Worm (Caenorhabditis elegans) whole organism, L4 larva: Measurements from ENCODE around the gene prk-1.
A peak's percentile ranks its signal among the peaks of the same experiment; 100 is the strongest.

Experiments used
- F37D6.2 ChIP-seq: sonication (generic microtip); optimal IDR thresholded peaks from 2 replicates; lab custom pipeline; 2016; ENCODE audit warnings: mild to moderate bottlenecking, missing genetic modification characterization, missing compliant biosample characterization
- F44E2.7 ChIP-seq: fragments of 200-800 bp; sonication (Bioruptor generic); IDR thresholded peaks from 2 replicates; pipeline ENCODE4 v2.1.2; 2022; ENCODE audit warnings: missing genetic modification characterization, missing compliant biosample characterization
- F49E8.2 ChIP-seq: sonication (generic microtip); optimal IDR thresholded peaks from 2 replicates; lab custom pipeline; 2016; ENCODE audit warnings: missing compliant biosample characterization, mild to moderate bottlenecking, missing genetic modification characterization, borderline replicate concordance
- R02D3.7 ChIP-seq: fragments of 150-350 bp; sonication (generic microtip); optimal IDR thresholded peaks from 3 replicates; lab custom pipeline; 2014; ENCODE audit warnings: missing biosample characterization, missing genetic modification characterization
- T20F7.1 ChIP-seq: fragments of 200-800 bp; sonication (Bioruptor generic); optimal IDR thresholded peaks from 2 replicates; lab custom pipeline; 2018; ENCODE audit warnings: mild to moderate bottlenecking, missing genetic modification characterization, missing compliant biosample characterization
- T26A8.4 ChIP-seq: fragments of 200-800 bp; sonication (Bioruptor generic); IDR thresholded peaks from 2 replicates; pipeline ENCODE4 v1.3.6; 2022; ENCODE audit warnings: missing genetic modification characterization, missing compliant biosample characterization
- Y48G9A.11 ChIP-seq: fragments of 200-800 bp; sonication (Bioruptor generic); IDR thresholded peaks from 2 replicates; pipeline ENCODE4 v1.3.6; 2022; ENCODE audit warnings: missing genetic modification reagents, missing genetic modification characterization, missing compliant biosample characterization
- Y5F2A.4 ChIP-seq: fragments of 200-800 bp; sonication (Bioruptor generic); optimal IDR thresholded peaks from 2 replicates; lab custom pipeline; 2018; ENCODE audit warnings: mild to moderate bottlenecking, missing genetic modification characterization, missing compliant biosample characterization
- Y75B8A.6 ChIP-seq: fragments of 200-800 bp; sonication (Bioruptor generic); IDR thresholded peaks from 2 replicates; pipeline ENCODE4 v1.3.6; 2022; ENCODE audit warnings: missing genetic modification reagents, missing genetic modification characterization, missing compliant biosample characterization
- ZK337.2 ChIP-seq: fragments of 200-800 bp; sonication (Bioruptor generic); IDR thresholded peaks from 2 replicates; pipeline ENCODE4 v1.3.6; 2022; ENCODE audit warnings: missing genetic modification reagents, missing genetic modification characterization, missing compliant biosample characterization
- ZK546.5 ChIP-seq, 2 experiments: sonication (generic microtip); optimal IDR thresholded peaks; 2 replicates each; lab custom pipeline; 2017; ENCODE audit warnings: missing biosample characterization in 2 of 2, missing genetic modification characterization in 2 of 2
- aha-1 ChIP-seq: fragments of 150-350 bp; peaks from one replicate; lab custom pipeline; 2014; ENCODE audit warnings: missing biosample characterization, missing genetic modification characterization
- arid-1 ChIP-seq: fragments of 200-800 bp; sonication (Bioruptor generic); conservative IDR thresholded peaks from 2 replicates; pipeline ENCODE4 v1.3.6; 2022; ENCODE audit warnings: missing genetic modification reagents, missing genetic modification characterization, missing compliant biosample characterization
- ceh-28 ChIP-seq: fragments of 150-350 bp; optimal IDR thresholded peaks from 2 replicates; lab custom pipeline; 2014; ENCODE audit warnings: missing biosample characterization, missing genetic modification reagents, missing genetic modification characterization
- ceh-62 ChIP-seq: sonication (generic microtip); optimal IDR thresholded peaks from 2 replicates; lab custom pipeline; 2017; ENCODE audit warnings: missing biosample characterization, missing genetic modification characterization
- ces-1 ChIP-seq: fragments of 150-350 bp; sonication (generic microtip); optimal IDR thresholded peaks from 4 replicates; lab custom pipeline; 2014; ENCODE audit warnings: missing biosample characterization, missing genetic modification reagents, missing genetic modification characterization
- cey-2 ChIP-seq: sonication (generic microtip); optimal IDR thresholded peaks from 3 replicates; lab custom pipeline; 2017; ENCODE audit warnings: missing genetic modification characterization, mild to moderate bottlenecking, missing compliant biosample characterization, antibody characterized with exemption, borderline replicate concordance; ENCODE audit not compliant: insufficient read depth
- daf-12 ChIP-seq: fragments of 150-350 bp; optimal IDR thresholded peaks from 2 replicates; lab custom pipeline; 2014; ENCODE audit warnings: missing biosample characterization, missing genetic modification reagents, missing genetic modification characterization
- daf-16 ChIP-seq, 3 experiments: sonication (generic microtip); optimal IDR thresholded peaks; 2 replicates each; lab custom pipeline; 2016 to 2017; ENCODE audit warnings: missing genetic modification characterization in 3 of 3, missing genetic modification reagents in 3 of 3, mild to moderate bottlenecking in 2 of 3, missing compliant biosample characterization in 2 of 3, missing biosample characterization in 1 of 3, moderate library complexity in 1 of 3
- daf-8 ChIP-seq: fragments of 200-800 bp; sonication (Bioruptor generic); IDR thresholded peaks from 2 replicates; pipeline ENCODE4 v1.3.6; 2022; ENCODE audit warnings: missing genetic modification characterization, missing compliant biosample characterization
- dmd-8 ChIP-seq: fragments of 200-800 bp; sonication (Bioruptor generic); IDR thresholded peaks from 2 replicates; pipeline ENCODE4 v1.3.6; 2022; ENCODE audit warnings: missing genetic modification characterization, missing compliant biosample characterization
- dpl-1 ChIP-seq: fragments of 150-350 bp; optimal IDR thresholded peaks from 2 replicates; lab custom pipeline; 2014; ENCODE audit warnings: missing biosample characterization, missing genetic modification reagents, missing genetic modification characterization
- egl-27 ChIP-seq: sonication (generic microtip); optimal IDR thresholded peaks from 3 replicates; lab custom pipeline; 2017; ENCODE audit warnings: missing biosample characterization, missing genetic modification reagents, missing genetic modification characterization
- fos-1 ChIP-seq: fragments of 150-350 bp; optimal IDR thresholded peaks from 2 replicates; lab custom pipeline; 2014; ENCODE audit warnings: missing biosample characterization, missing genetic modification characterization
- hif-1 ChIP-seq, 2 experiments: sonication (generic microtip); optimal IDR thresholded peaks; 2 replicates each; lab custom pipeline; 2016 to 2017; ENCODE audit warnings: missing compliant biosample characterization in 2 of 2, missing genetic modification characterization in 2 of 2, missing genetic modification reagents in 2 of 2, missing genotype in 2 of 2, mild to moderate bottlenecking in 1 of 2
- hlh-11 ChIP-seq: fragments of 200-800 bp; sonication (Bioruptor generic); optimal IDR thresholded peaks from 2 replicates; lab custom pipeline; 2018; ENCODE audit warnings: mild to moderate bottlenecking, missing genetic modification characterization, missing compliant biosample characterization
- jun-1 ChIP-seq: fragments of 150-350 bp; optimal IDR thresholded peaks from 2 replicates; lab custom pipeline; 2014; ENCODE audit warnings: missing biosample characterization, missing genetic modification reagents, missing genetic modification characterization
- lim-7 ChIP-seq: fragments of 200-800 bp; sonication (Bioruptor generic); IDR thresholded peaks from 2 replicates; pipeline ENCODE4 v1.3.6; 2022; ENCODE audit warnings: missing genetic modification characterization, missing compliant biosample characterization
- lin-29 ChIP-seq: fragments of 200-800 bp; sonication (Bioruptor generic); IDR thresholded peaks from 2 replicates; pipeline ENCODE4 v1.3.6; 2022; ENCODE audit warnings: missing genetic modification reagents, missing genetic modification characterization, missing compliant biosample characterization
- lin-38 ChIP-seq: fragments of 200-800 bp; sonication (Bioruptor generic); IDR thresholded peaks from 2 replicates; pipeline ENCODE4 v1.3.6; 2022; ENCODE audit warnings: missing genetic modification reagents, missing genetic modification characterization, missing compliant biosample characterization
- madf-5 ChIP-seq, 2 experiments: fragments of 200-800 bp; sonication (Bioruptor generic); IDR thresholded peaks; 2 replicates each; pipeline ENCODE4 v1.3.6; 2022; ENCODE audit warnings: missing compliant biosample characterization in 2 of 2, missing genetic modification characterization in 2 of 2
- madf-9 ChIP-seq: fragments of 200-800 bp; sonication (Bioruptor generic); conservative IDR thresholded peaks from 2 replicates; pipeline ENCODE4 v1.3.6; 2022; ENCODE audit warnings: missing genetic modification reagents, missing genetic modification characterization, missing compliant biosample characterization
- mep-1 ChIP-seq: fragments of 150-350 bp; sonication (generic microtip); optimal IDR thresholded peaks from 3 replicates; lab custom pipeline; 2014; ENCODE audit warnings: missing biosample characterization, missing genetic modification characterization
- mxl-2 ChIP-seq: fragments of 200-800 bp; sonication (Bioruptor generic); conservative IDR thresholded peaks from 2 replicates; pipeline ENCODE4 v1.3.6; 2022; ENCODE audit warnings: missing genetic modification reagents, missing genetic modification characterization, missing compliant biosample characterization
- mxl-3 ChIP-seq: fragments of 200-800 bp; sonication (Bioruptor generic); optimal IDR thresholded peaks from 2 replicates; lab custom pipeline; 2018; ENCODE audit warnings: mild to moderate bottlenecking, missing genetic modification characterization, missing compliant biosample characterization
- nhr-237 ChIP-seq: sonication (generic microtip); optimal IDR thresholded peaks from 2 replicates; lab custom pipeline; 2017; ENCODE audit warnings: missing biosample characterization, missing genetic modification characterization
- nhr-25 ChIP-seq: sonication (generic microtip); optimal IDR thresholded peaks from 2 replicates; lab custom pipeline; 2017; ENCODE audit warnings: missing genetic modification characterization, mild to moderate bottlenecking, missing compliant biosample characterization, antibody characterized with exemption, moderate library complexity, borderline replicate concordance; ENCODE audit not compliant: insufficient read depth
- nhr-28 ChIP-seq: fragments of 150-350 bp; optimal IDR thresholded peaks from 2 replicates; lab custom pipeline; 2014; ENCODE audit warnings: missing biosample characterization, missing genetic modification characterization
- nhr-77 ChIP-seq: fragments of 150-350 bp; optimal IDR thresholded peaks from 2 replicates; lab custom pipeline; 2014; ENCODE audit warnings: missing biosample characterization, missing genetic modification characterization
- php-3 ChIP-seq: fragments of 200-800 bp; sonication (Bioruptor generic); IDR thresholded peaks from 2 replicates; pipeline ENCODE4 v1.3.6; 2022; ENCODE audit warnings: missing genetic modification reagents, missing genetic modification characterization, missing compliant biosample characterization
- pqm-1 ChIP-seq: sonication (generic microtip); optimal IDR thresholded peaks from 2 replicates; lab custom pipeline; 2017; ENCODE audit warnings: missing biosample characterization, missing genetic modification characterization
- rbr-2 ChIP-seq: sonication (generic microtip); optimal IDR thresholded peaks from 2 replicates; lab custom pipeline; 2016; ENCODE audit warnings: missing genotype, missing genetic modification characterization, missing compliant biosample characterization
- sdz-12 ChIP-seq: fragments of 200-800 bp; sonication (Bioruptor generic); optimal IDR thresholded peaks from 2 replicates; lab custom pipeline; 2018; ENCODE audit warnings: mild to moderate bottlenecking, missing genetic modification characterization, missing compliant biosample characterization
- skn-1 ChIP-seq: fragments of 150-350 bp; optimal IDR thresholded peaks from 2 replicates; lab custom pipeline; 2014; ENCODE audit warnings: missing biosample characterization, missing genetic modification characterization
- spr-1 ChIP-seq: sonication (generic microtip); optimal IDR thresholded peaks from 2 replicates; lab custom pipeline; 2016; ENCODE audit warnings: mild to moderate bottlenecking, missing genetic modification characterization, missing compliant biosample characterization
- tra-1 ChIP-seq: fragments of 200-800 bp; sonication (Bioruptor generic); IDR thresholded peaks from 2 replicates; pipeline ENCODE4 v1.3.6; 2022; ENCODE audit warnings: missing genetic modification reagents, missing genetic modification characterization, missing compliant biosample characterization
- unc-130 ChIP-seq: sonication (generic microtip); optimal IDR thresholded peaks from 2 replicates; lab custom pipeline; 2016; ENCODE audit warnings: missing genetic modification reagents, missing genetic modification characterization, missing compliant biosample characterization
- unc-62 ChIP-seq, 3 experiments: fragments of 150-350 bp in 1 of 3; sonication (generic microtip); optimal IDR thresholded peaks in 2 of 3; peaks in 1 of 3; 1 replicate in 1 of 3; 2 replicates in 2 of 3; lab custom pipeline; 2014 to 2017; ENCODE audit warnings: missing biosample characterization in 3 of 3, missing genetic modification characterization in 3 of 3, missing genetic modification reagents in 3 of 3, missing genotype in 1 of 3
- vab-7 ChIP-seq: fragments of 200-800 bp; sonication (Bioruptor generic); IDR thresholded peaks from 2 replicates; pipeline ENCODE4 v1.3.6; 2022; ENCODE audit warnings: missing genetic modification reagents, missing genetic modification characterization, missing compliant biosample characterization
- zip-11 ChIP-seq: fragments of 200-800 bp; sonication (Bioruptor generic); IDR thresholded peaks from 2 replicates; pipeline ENCODE4 v1.3.6; 2022; ENCODE audit warnings: missing genetic modification characterization, missing compliant biosample characterization
- zip-2 ChIP-seq: fragments of 150-350 bp; optimal IDR thresholded peaks from 2 replicates; lab custom pipeline; 2014; ENCODE audit warnings: missing biosample characterization, missing genetic modification characterization

prk-1 gene

DNA sequence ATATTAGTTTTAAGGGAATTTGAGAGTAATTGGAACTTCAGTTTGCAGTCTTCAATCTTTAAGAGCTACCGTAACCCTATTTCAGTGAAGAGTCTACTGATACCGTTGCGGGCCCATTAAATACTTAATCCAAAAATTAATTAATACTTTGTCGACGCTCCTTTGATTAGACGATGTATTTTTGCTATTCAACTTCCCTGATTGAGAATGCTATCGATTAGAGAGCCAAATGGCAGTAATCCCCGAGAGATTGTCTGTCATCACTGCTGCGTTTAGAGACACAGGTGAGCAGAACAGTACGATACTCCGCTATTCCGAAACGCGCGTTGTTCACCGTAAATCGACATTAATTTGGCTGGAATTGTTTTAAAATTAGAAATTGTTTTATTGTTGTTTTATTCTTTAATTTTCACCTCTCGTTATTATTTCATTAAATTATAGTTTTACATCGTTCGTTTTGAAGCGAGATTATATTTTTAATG, 31.2 kb downstream of the prk-1 start, which contains the start of gene rfl-1:
Gene rfl-1 (plus strand): TSS at position 51 of the 482 bp plus-strand sequence.
- TF ChIP-seq ceh-62 (tag; lab: Kevin White, UChicago) (no peak), hlh-11 (tag; lab: Kevin White, UChicago) (peak; percentile 2), daf-16 (GFP tag; optimal IDR thresholded peaks at IDR 0.05; lab: Kevin White, UChicago) (no peak), daf-16 (tag; optimal IDR thresholded peaks at IDR 0.05; lab: Kevin White, UChicago) (no peak), T20F7.1 (GFP tag; lab: Kevin White, UChicago) (peak; percentile 97), mxl-3 (GFP tag; lab: Kevin White, UChicago) (no peak), pqm-1 (tag; lab: Kevin White, UChicago) (no peak), madf-9 (GFP tag; lab: Robert Waterston, UW) (no peak), dpl-1 (GFP tag; lab: Kevin White, UChicago) (peak; percentile 67), php-3 (GFP tag; lab: Robert Waterston, UW) (no peak), tra-1 (GFP tag; lab: Robert Waterston, UW) (no peak), egl-27 (tag; lab: Kevin White, UChicago) (no peak), arid-1 (GFP tag; lab: Robert Waterston, UW) (no peak), ceh-28 (tag; lab: Kevin White, UChicago) (no peak), F49E8.2 (no peak), skn-1 (tag; lab: Kevin White, UChicago) (no peak), rbr-2 (tag; lab: Kevin White, UChicago) (no peak), Y75B8A.6 (no peak), mep-1 (tag; lab: Kevin White, UChicago) (peak; percentile 19), dmd-8 (GFP tag; lab: Robert Waterston, UW) (no peak), mxl-2 (no peak), nhr-28 (tag; lab: Kevin White, UChicago) (no peak), jun-1 (tag; lab: Kevin White, UChicago) (no peak), zip-2 (no peak), F44E2.7 (no peak), T26A8.4 (no peak), unc-62 (GFP tag; optimal IDR thresholded peaks at IDR 0.05 in 1 of 2; lab: Kevin White, UChicago) (peak in 1 of 2 experiments; percentile 81), unc-62 (tag; optimal IDR thresholded peaks at IDR 0.05; lab: Kevin White, UChicago) (no peak), spr-1 (tag; lab: Kevin White, UChicago) (no peak), aha-1 (tag; lab: Kevin White, UChicago) (no peak), F37D6.2 (no peak), ZK337.2 (GFP tag; lab: Robert Waterston, UW) (no peak), nhr-25 (no peak), Y5F2A.4 (GFP tag; lab: Kevin White, UChicago) (no peak), daf-12 (tag; lab: Kevin White, UChicago) (no peak), lim-7 (GFP tag; lab: Robert Waterston, UW) (no peak), nhr-237 (no peak), vab-7 (GFP tag; lab: Robert Waterston, UW) (no peak), cey-2 (tag; lab: Kevin White, UChicago) (no peak), lin-38 (GFP tag; lab: Robert Waterston, UW) (no peak), hif-1 (tag; optimal IDR thresholded peaks at IDR 0.05; lab: Kevin White, UChicago) (no peak), madf-5 (GFP tag; IDR thresholded peaks at IDR 0.05; lab: Robert Waterston, UW) (no peak), R02D3.7 (peak; percentile 67), zip-11 (GFP tag; lab: Robert Waterston, UW) (no peak), nhr-77 (tag; lab: Kevin White, UChicago) (no peak), sdz-12 (GFP tag; lab: Kevin White, UChicago) (no peak), daf-8 (GFP tag; lab: Robert Waterston, UW) (no peak), ces-1 (no peak), ZK546.5 (tag; optimal IDR thresholded peaks at IDR 0.05; lab: Kevin White, UChicago) (no peak), Y48G9A.11 (GFP tag; lab: Robert Waterston, UW) (peak; percentile 98), fos-1 (tag; lab: Kevin White, UChicago) (no peak), unc-130 (GFP tag; lab: Kevin White, UChicago) (no peak), lin-29 (GFP tag; lab: Robert Waterston, UW) (no peak)
